Fruit fly (Drosophila melanogaster): ENCODE data around the gene Rbcn-3B.

Rbcn-3B gene

DNA sequence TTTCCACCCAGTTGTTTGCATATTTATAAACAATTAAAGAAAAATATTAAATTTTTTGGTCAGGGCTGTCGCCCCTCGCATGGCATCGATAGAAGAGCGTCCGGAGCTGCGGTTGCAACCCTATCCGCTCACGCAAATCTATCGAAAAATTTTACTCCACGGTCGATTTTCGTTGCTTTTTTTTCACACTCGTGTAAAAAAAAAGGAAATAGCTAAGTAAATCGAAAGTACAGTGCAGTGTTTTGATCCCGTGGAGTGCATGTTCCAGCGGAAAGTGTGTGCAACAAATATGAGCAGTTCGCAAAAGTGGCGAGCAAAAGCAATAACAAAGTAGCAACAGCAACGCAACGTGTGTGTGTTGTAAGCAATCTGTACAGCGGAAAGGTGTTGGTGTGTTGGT lies at the start of gene Rbcn-3B, which contains the start of gene Edem1:
Gene Rbcn-3B (plus strand): TSS at position 164 of the 400 bp plus-strand sequence.
Gene Edem1 (minus strand): TSS at position 71 of the 400 bp plus-strand sequence.
- TF ChIP-seq Ets96B (tag; optimal IDR thresholded peaks at IDR 0.05) (peak; percentile 47), achi (GFP tag; optimal IDR thresholded peaks at IDR 0.05) (no peak), Sox15 (GFP tag; optimal IDR thresholded peaks at IDR 0.05) (no peak), pdm3 (GFP tag; optimal IDR thresholded peaks at IDR 0.05) (no peak), fd85E (GFP tag; optimal IDR thresholded peaks at IDR 0.05) (no peak), Hr4 (GFP tag; optimal IDR thresholded peaks at IDR 0.05) (no peak), CG11762 (GFP tag; optimal IDR thresholded peaks at IDR 0.05; ENCODE audit: insufficient read depth) (no peak), Met (GFP tag; optimal IDR thresholded peaks at IDR 0.05) (no peak), CG9139 (GFP tag; optimal IDR thresholded peaks at IDR 0.05) (peak; percentile 40), Eip78C (GFP tag) (no peak), topi (GFP tag; optimal IDR thresholded peaks at IDR 0.05) (peak; percentile 36), cyc (GFP tag; optimal IDR thresholded peaks at IDR 0.05) (no peak), ss (GFP tag; optimal IDR thresholded peaks at IDR 0.05) (no peak), OdsH (GFP tag; optimal IDR thresholded peaks at IDR 0.05) (no peak), Lpt (GFP tag; optimal IDR thresholded peaks at IDR 0.05) (peak; percentile 45), eg (GFP tag; IDR thresholded peaks at IDR 0.05) (peak; percentile 68), CG8632 (GFP tag; optimal IDR thresholded peaks at IDR 0.05) (no peak), Eip75B (GFP tag; optimal IDR thresholded peaks at IDR 0.05) (no peak), CG6163 (GFP tag; IDR thresholded peaks at IDR 0.05) (peak; percentile 45; the same call in 1 of the 3 replicates), CG7368 (GFP tag; optimal IDR thresholded peaks at IDR 0.05) (no peak), salr (GFP tag; optimal IDR thresholded peaks at IDR 0.05) (no peak), CG1621 (tag; optimal IDR thresholded peaks at IDR 0.05) (peak; percentile 64), CG16779 (tag; optimal IDR thresholded peaks at IDR 0.05) (peak; percentile 69), Ets21C (GFP tag; optimal IDR thresholded peaks at IDR 0.05) (no peak), CG10669 (GFP tag; optimal IDR thresholded peaks at IDR 0.05) (no peak), Smox (GFP tag; optimal IDR thresholded peaks at IDR 0.05) (no peak), CG8119 (GFP tag; IDR thresholded peaks at IDR 0.05) (peak; percentile 76), CG6808 (GFP tag; optimal IDR thresholded peaks at IDR 0.05) (peak; percentile 50), CG31627 (GFP tag; optimal IDR thresholded peaks at IDR 0.05) (no peak), Blimp-1 (GFP tag; optimal IDR thresholded peaks at IDR 0.05) (no peak), fkh (GFP tag; optimal IDR thresholded peaks at IDR 0.05) (no peak), CG10631 (GFP tag; optimal IDR thresholded peaks at IDR 0.05) (no peak), Hr38 (GFP tag; optimal IDR thresholded peaks at IDR 0.05) (no peak), CG6276 (GFP tag; optimal IDR thresholded peaks at IDR 0.05) (peak; percentile 70), Hr39 (GFP tag; optimal IDR thresholded peaks at IDR 0.05) (no peak), CG6792 (GFP tag; optimal IDR thresholded peaks at IDR 0.05) (no peak), Gug (GFP tag; IDR thresholded peaks at IDR 0.05) (no peak), Sox102F (GFP tag; optimal IDR thresholded peaks at IDR 0.05) (no peak), net (GFP tag; optimal IDR thresholded peaks at IDR 0.05) (peak; percentile 45), dsx (GFP tag; optimal IDR thresholded peaks at IDR 0.05; ENCODE audit: poor library complexity, severe bottlenecking) (peak; percentile 83), CG32006 (GFP tag; optimal IDR thresholded peaks at IDR 0.05) (no peak), esn (GFP tag; optimal IDR thresholded peaks at IDR 0.05) (peak; percentile 16), CG4318 (GFP tag; optimal IDR thresholded peaks at IDR 0.05) (no peak), CG3919 (GFP tag; optimal IDR thresholded peaks at IDR 0.05) (no peak), dac (GFP tag; optimal IDR thresholded peaks at IDR 0.05) (peak; percentile 7), CG3032 (tag; optimal IDR thresholded peaks at IDR 0.05) (peak; percentile 30), CG11294 (GFP tag; IDR thresholded peaks at IDR 0.05) (no peak), CG15336 (GFP tag; IDR thresholded peaks at IDR 0.05) (peak; percentile 58; the same call in 1 of the 2 replicates), fd59A (GFP tag; optimal IDR thresholded peaks at IDR 0.05) (no peak), Eip93F (GFP tag; optimal IDR thresholded peaks at IDR 0.05) (no peak), vri (GFP tag; optimal IDR thresholded peaks at IDR 0.05) (no peak), acj6 (GFP tag; optimal IDR thresholded peaks at IDR 0.05) (no peak), Sox14 (GFP tag; optimal IDR thresholded peaks at IDR 0.05) (peak; percentile 29)
